Fruit fly (Drosophila melanogaster): ENCODE results near the gene Esp.

Gene Esp

DNA sequence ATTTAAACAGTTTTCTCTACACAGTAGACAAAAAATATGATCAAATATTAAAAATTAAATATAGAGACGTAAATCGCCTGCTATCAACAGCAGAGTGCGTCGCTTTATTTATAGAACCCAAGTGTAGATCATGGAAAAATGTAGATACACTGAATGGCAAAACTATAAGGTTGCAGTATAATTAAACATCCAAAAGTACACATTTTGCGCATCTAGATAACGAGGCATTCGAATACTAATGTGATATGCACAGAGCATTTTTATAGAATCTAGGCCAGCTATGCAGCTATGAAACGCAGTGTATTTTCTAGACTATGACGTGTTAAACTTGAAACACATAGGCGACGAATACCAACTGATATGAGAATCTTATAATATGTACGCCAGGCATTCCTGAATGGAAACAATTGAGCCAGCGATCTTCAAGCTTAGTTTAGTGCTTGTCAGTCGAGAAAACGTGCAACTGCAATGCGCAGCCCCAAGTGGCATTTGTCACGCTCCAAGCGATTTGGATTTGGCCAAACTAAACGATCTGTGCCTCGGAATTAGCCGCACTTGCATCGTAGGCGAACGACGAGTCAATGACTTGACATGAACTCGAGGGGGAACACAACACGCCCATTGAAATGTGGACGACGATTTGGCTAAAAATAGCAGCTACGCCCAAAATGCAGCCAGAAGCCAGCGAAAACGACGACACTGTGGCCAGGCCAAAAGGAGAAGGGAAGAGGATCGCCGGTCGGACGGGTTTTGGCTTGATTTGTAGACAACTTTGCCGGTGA, 30.7 kb upstream of the Esp start (continued):
- TF ChIP-seq grn (GFP tag; optimal IDR thresholded peaks at IDR 0.05) (peak; percentile 10), ham (GFP tag; IDR thresholded peaks at IDR 0.05) (no peak), CG15073 (GFP tag; optimal IDR thresholded peaks at IDR 0.05) (peak; percentile 17), Atf3 (GFP tag; optimal IDR thresholded peaks at IDR 0.05) (peak; percentile 76), eve (GFP tag; optimal IDR thresholded peaks at IDR 0.05) (no peak), Lpt (GFP tag; optimal IDR thresholded peaks at IDR 0.05) (no peak), Aef1 (GFP tag; IDR thresholded peaks at IDR 0.05) (peak; percentile 89), CG31224 (GFP tag; IDR thresholded peaks at IDR 0.05) (peak; percentile 78), inv (GFP tag; IDR thresholded peaks at IDR 0.05; ENCODE audit: partially characterized antibody) (no peak), Awh (GFP tag; IDR thresholded peaks at IDR 0.05) (peak; percentile 86), CG5245 (GFP tag; optimal IDR thresholded peaks at IDR 0.05) (peak; percentile 87), pita (GFP tag; optimal IDR thresholded peaks at IDR 0.05) (no peak), sim (GFP tag; IDR thresholded peaks at IDR 0.05) (0 out of 2 replicates have a peak, but pooled peaks have one; percentile 12), CoRest (tag; optimal IDR thresholded peaks at IDR 0.05) (peak; percentile 91), run (tag; optimal IDR thresholded peaks at IDR 0.05) (peak; percentile 59), CG6813 (GFP tag; optimal IDR thresholded peaks at IDR 0.05) (peak; percentile 90), Mrtf (GFP tag; IDR thresholded peaks at IDR 0.05) (peak; percentile 89), CG14710 (tag; optimal IDR thresholded peaks at IDR 0.05) (peak; percentile 58), CG12769 (tag; optimal IDR thresholded peaks at IDR 0.05) (peak; percentile 96), Max (GFP tag; optimal IDR thresholded peaks at IDR 0.05) (peak; percentile 73), Ptx1 (GFP tag; IDR thresholded peaks at IDR 0.05) (peak; percentile 86), pros (GFP tag; optimal IDR thresholded peaks at IDR 0.05) (no peak), bsh (GFP tag; optimal IDR thresholded peaks at IDR 0.05) (peak; percentile 84 to 90), NK7.1 (GFP tag; optimal IDR thresholded peaks at IDR 0.05) (peak; percentile 67), Sox100B (GFP tag; optimal IDR thresholded peaks at IDR 0.05) (peak; percentile 81), Eip74EF (GFP tag; optimal IDR thresholded peaks at IDR 0.05) (peak in 1 of 2 experiments; percentile 81), CG13624 (GFP tag; optimal IDR thresholded peaks at IDR 0.05) (peak; percentile 92), Hey (tag; optimal IDR thresholded peaks at IDR 0.05) (peak; percentile 59), YL-1 (GFP tag; optimal IDR thresholded peaks at IDR 0.05) (peak; percentile 35), sna (GFP tag; IDR thresholded peaks at IDR 0.05; ENCODE audit: partially characterized antibody) (no peak), Hmr (GFP tag; optimal IDR thresholded peaks at IDR 0.05) (peak; percentile 92), CG9932 (GFP tag; IDR thresholded peaks at IDR 0.05) (peak; percentile 88), chinmo (GFP tag; IDR thresholded peaks at IDR 0.05; ENCODE audit: partially characterized antibody) (no peak), insv (GFP tag; optimal IDR thresholded peaks at IDR 0.05) (no peak), Rx (GFP tag; IDR thresholded peaks at IDR 0.05) (peak; percentile 79), MESR4 (GFP tag; optimal IDR thresholded peaks at IDR 0.05) (peak; percentile 44), CG11696 (GFP tag; IDR thresholded peaks at IDR 0.05) (peak; percentile 88), kni (GFP tag; optimal IDR thresholded peaks at IDR 0.05) (no peak), CG13894 (tag; optimal IDR thresholded peaks at IDR 0.05) (peak; percentile 79), dmrt99B (tag; optimal IDR thresholded peaks at IDR 0.05) (no peak), CG4617 (GFP tag; optimal IDR thresholded peaks at IDR 0.05; ENCODE audit: borderline replicate concordance) (peak; percentile 36), croc (GFP tag; conservative IDR thresholded peaks at IDR 0.05) (peak; percentile 58; the same call in 2 of the 3 replicates), CG10979 (tag; optimal IDR thresholded peaks at IDR 0.05) (peak; percentile 70), CG7839 (tag; optimal IDR thresholded peaks at IDR 0.05) (peak; percentile 92), pnt (GFP tag; optimal IDR thresholded peaks at IDR 0.05) (peak; percentile 70), phol (tag; optimal IDR thresholded peaks at IDR 0.05) (peak; percentile 82), gsb (GFP tag; IDR thresholded peaks at IDR 0.05) (peak; percentile 87), CG18764 (GFP tag; optimal IDR thresholded peaks at IDR 0.05) (peak; percentile 72)
